Fruit fly (Drosophila melanogaster) whole organism, prepupa: ENCODE measurements around the gene CG14860.

Experiments
- Blimp-1 ChIP-seq: fragments of 200-800 bp; sonication (Bioruptor generic); optimal IDR thresholded peaks from 3 replicates; lab custom pipeline; 2017; ENCODE audit warnings: missing biosample characterization, missing genetic modification characterization, mild to moderate bottlenecking, moderate library complexity, missing genetic modification reagents
- CG16779 ChIP-seq: fragments of 200-800 bp; sonication (Bioruptor generic); optimal IDR thresholded peaks from 3 replicates; lab custom pipeline; 2017; ENCODE audit warnings: missing biosample characterization, mild to moderate bottlenecking, missing genetic modification characterization
- CG31627 ChIP-seq: fragments of 200-800 bp; sonication (Bioruptor generic); optimal IDR thresholded peaks from 3 replicates; lab custom pipeline; 2016; ENCODE audit warnings: missing biosample characterization, missing genetic modification characterization
- CG6792 ChIP-seq: fragments of 200-800 bp; sonication (Bioruptor generic); optimal IDR thresholded peaks from 3 replicates; lab custom pipeline; 2016; ENCODE audit warnings: missing biosample characterization, missing genetic modification characterization
- CG6854 ChIP-seq: fragments of 200-800 bp; sonication (Bioruptor generic); optimal IDR thresholded peaks from 2 replicates; lab custom pipeline; 2017; ENCODE audit warnings: missing biosample characterization, mild to moderate bottlenecking, missing genetic modification characterization
- CG8319 ChIP-seq: fragments of 200-800 bp; sonication (Bioruptor generic); optimal IDR thresholded peaks from 3 replicates; lab custom pipeline; 2016; ENCODE audit warnings: missing biosample characterization, missing genetic modification characterization
- Gug ChIP-seq: fragments of 200-800 bp; sonication (Bioruptor generic); IDR thresholded peaks from 2 replicates; pipeline ENCODE4 v1.3.6; 2022; ENCODE audit warnings: missing biosample characterization, missing genetic modification characterization
- OdsH ChIP-seq: fragments of 200-800 bp; sonication (Bioruptor generic); optimal IDR thresholded peaks from 3 replicates; lab custom pipeline; 2016; ENCODE audit warnings: missing biosample characterization, missing genetic modification characterization
- Sox14 ChIP-seq: fragments of 200-800 bp; sonication (Bioruptor generic); optimal IDR thresholded peaks from 3 replicates; lab custom pipeline; 2016; ENCODE audit warnings: missing biosample characterization, missing genetic modification characterization
- achi ChIP-seq: fragments of 200-800 bp; sonication (Bioruptor generic); optimal IDR thresholded peaks from 3 replicates; lab custom pipeline; 2016; ENCODE audit warnings: missing biosample characterization, missing genetic modification characterization
- cyc ChIP-seq: fragments of 200-800 bp; sonication (Bioruptor generic); optimal IDR thresholded peaks from 3 replicates; lab custom pipeline; 2016; ENCODE audit warnings: missing biosample characterization, missing genetic modification characterization
- eg ChIP-seq: fragments of 200-800 bp; sonication (Bioruptor generic); IDR thresholded peaks from 3 replicates; pipeline ENCODE4 v1.3.6; 2022; ENCODE audit warnings: missing biosample characterization, missing genetic modification characterization
- lz ChIP-seq: fragments of 200-800 bp; sonication (Bioruptor generic); optimal IDR thresholded peaks from 3 replicates; lab custom pipeline; 2016; ENCODE audit warnings: missing biosample characterization, missing genetic modification characterization
- ss ChIP-seq, 2 experiments: fragments of 200-800 bp; sonication (Bioruptor generic); optimal IDR thresholded peaks; 2 replicates in 1 of 2; 3 replicates in 1 of 2; lab custom pipeline; 2017 to 2018; ENCODE audit warnings: mild to moderate bottlenecking in 2 of 2, missing biosample characterization in 2 of 2, missing genetic modification characterization in 2 of 2, moderate library complexity in 1 of 2

DNA sequence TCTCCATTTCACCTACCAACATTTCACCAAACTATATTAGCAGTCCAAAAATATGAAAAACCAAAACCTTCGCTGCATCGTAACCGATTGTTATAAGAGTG, at the start of gene CG14860:
- TF ChIP-seq ss (GFP tag; optimal IDR thresholded peaks at IDR 0.05; lab: Kevin White, UChicago) (no peak), eg (GFP tag; lab: Robert Waterston, UW) (no peak), achi (GFP tag; lab: Kevin White, UChicago) (no peak), Gug (no peak), CG8319 (GFP tag; lab: Kevin White, UChicago) (no peak), CG16779 (tag; lab: Kevin White, UChicago) (no peak), OdsH (GFP tag; lab: Kevin White, UChicago) (no peak), CG31627 (GFP tag; lab: Kevin White, UChicago) (no peak), CG6854 (GFP tag; lab: Kevin White, UChicago) (no peak), Sox14 (GFP tag; lab: Kevin White, UChicago) (no peak), CG6792 (GFP tag; lab: Kevin White, UChicago) (no peak), cyc (GFP tag; lab: Kevin White, UChicago) (no peak), Blimp-1 (GFP tag; lab: Kevin White, UChicago) (no peak), lz (GFP tag; lab: Kevin White, UChicago) (no peak)
